Fruit fly (Drosophila melanogaster) whole organism, adult: ENCODE measurements around the gene CG14693.

Experiments used
- CG12768 ChIP-seq: fragments of 200-800 bp; sonication (Bioruptor generic); optimal IDR thresholded peaks from 2 replicates; lab custom pipeline; 2017; ENCODE audit warnings: missing biosample characterization, missing genetic modification characterization, mild to moderate bottlenecking, moderate library complexity, missing genetic modification reagents
- CG14711 ChIP-seq: fragments of 200-800 bp; sonication (Bioruptor generic); optimal IDR thresholded peaks from 2 replicates; lab custom pipeline; 2018; ENCODE audit warnings: missing biosample characterization, mild to moderate bottlenecking, missing genetic modification characterization, moderate library complexity
- CG1620 ChIP-seq: fragments of 200-800 bp; sonication (Bioruptor generic); optimal IDR thresholded peaks from 2 replicates; lab custom pipeline; 2016; ENCODE audit warnings: missing biosample characterization, missing genetic modification characterization
- CG5204 ChIP-seq: fragments of 200-800 bp; sonication (Bioruptor generic); optimal IDR thresholded peaks from 2 replicates; lab custom pipeline; 2016; ENCODE audit warnings: missing biosample characterization, missing genetic modification characterization
- CG7045 ChIP-seq: fragments of 200-800 bp; sonication (Bioruptor generic); optimal IDR thresholded peaks from 2 replicates; lab custom pipeline; 2017; ENCODE audit warnings: missing biosample characterization, mild to moderate bottlenecking, missing genetic modification characterization
- CG7101 ChIP-seq: fragments of 200-800 bp; sonication (Bioruptor generic); optimal IDR thresholded peaks from 2 replicates; lab custom pipeline; 2018; ENCODE audit warnings: missing biosample characterization, mild to moderate bottlenecking, missing genetic modification characterization, moderate library complexity
- Mnt ChIP-seq: fragments of 200-800 bp; sonication (Bioruptor generic); optimal IDR thresholded peaks from 2 replicates; lab custom pipeline; 2016; ENCODE audit warnings: missing biosample characterization, mild to moderate bottlenecking, missing genetic modification characterization
- bab1 ChIP-seq: fragments of 200-800 bp; sonication (Bioruptor generic); optimal IDR thresholded peaks from 3 replicates; lab custom pipeline; 2019; ENCODE audit warnings: missing biosample characterization, mild to moderate bottlenecking, missing genetic modification characterization, moderate library complexity
- cic ChIP-seq: fragments of 200-800 bp; sonication (Bioruptor generic); optimal IDR thresholded peaks from 2 replicates; lab custom pipeline; 2017; ENCODE audit warnings: missing biosample characterization, mild to moderate bottlenecking, missing genetic modification characterization, moderate library complexity
- cnc ChIP-seq, 2 experiments: fragments of >200 bp; optimal IDR thresholded peaks; 2 replicates each; lab custom pipeline; 2017
- kay ChIP-seq: fragments of 200-800 bp; sonication (Bioruptor generic); peaks from one replicate; lab custom pipeline; 2016; ENCODE audit warnings: missing biosample characterization, missing genetic modification characterization, borderline replicate concordance
- ovo ChIP-seq: fragments of 200-800 bp; sonication (Bioruptor generic); optimal IDR thresholded peaks from 2 replicates; lab custom pipeline; 2016; ENCODE audit warnings: missing biosample characterization, missing genetic modification characterization
- tj ChIP-seq: fragments of 200-800 bp; sonication (Bioruptor generic); optimal IDR thresholded peaks from 3 replicates; lab custom pipeline; 2017; ENCODE audit warnings: missing biosample characterization, mild to moderate bottlenecking, missing genetic modification characterization, moderate library complexity
- toe ChIP-seq: fragments of 200-800 bp; sonication (Bioruptor generic); optimal IDR thresholded peaks from 2 replicates; lab custom pipeline; 2016; ENCODE audit warnings: missing biosample characterization, missing genetic modification characterization

dm6 chr3R:10850636-10851035, 35.8 kb upstream of the CG14693 start:
- TF ChIP-seq kay (GFP tag; lab: Kevin White, UChicago): no peak
- TF ChIP-seq Mnt: no peak
- no peak for TF ChIP-seq toe (GFP tag; lab: Kevin White, UChicago)
- TF ChIP-seq ovo: no peak
- TF ChIP-seq cnc (optimal IDR thresholded peaks at IDR 0.05; lab: Kevin White, UChicago): no peak
- TF ChIP-seq CG14711 (tag; lab: Kevin White, UChicago): no peak
- TF ChIP-seq CG12768: no peak
- no peak for TF ChIP-seq CG5204 (GFP tag; lab: Kevin White, UChicago)
- TF ChIP-seq tj (GFP tag; lab: Kevin White, UChicago): no peak
- TF ChIP-seq CG1620 (GFP tag; lab: Kevin White, UChicago): no peak
- TF ChIP-seq bab1 (GFP tag; lab: Kevin White, UChicago): no peak
- no peak for TF ChIP-seq cic
- TF ChIP-seq CG7045 (GFP tag; lab: Kevin White, UChicago): no peak
- TF ChIP-seq CG7101 (tag; lab: Kevin White, UChicago): no peak
